Fruit fly (Drosophila melanogaster) whole organism, wandering third instar larva: Measurements from ENCODE around the gene gro.
A peak's percentile ranks its signal among the peaks of the same experiment; 100 is the strongest.

ENCODE experiments used
- Abd-B ChIP-seq: fragments of >200 bp; optimal IDR thresholded peaks from 2 replicates; lab custom pipeline; 2017; ENCODE audit warnings: missing biosample characterization, missing genetic modification characterization
- GATAd ChIP-seq: sonication (Bioruptor generic); optimal IDR thresholded peaks from 2 replicates; lab custom pipeline; 2016; ENCODE audit warnings: missing biosample characterization, missing genetic modification characterization
- Hnf4 ChIP-seq: fragments of 200-800 bp; sonication (Bioruptor generic); optimal IDR thresholded peaks from 2 replicates; lab custom pipeline; 2016; ENCODE audit warnings: missing biosample characterization, mild to moderate bottlenecking, missing genetic modification characterization
- Jra ChIP-seq: sonication (Bioruptor generic); optimal IDR thresholded peaks from 2 replicates; lab custom pipeline; 2016; ENCODE audit warnings: missing biosample characterization, missing genetic modification characterization
- Myc ChIP-seq: fragments of >200 bp; optimal IDR thresholded peaks from 2 replicates; lab custom pipeline; 2017
- N ChIP-seq: fragments of >200 bp; optimal IDR thresholded peaks from 2 replicates; lab custom pipeline; 2018; ENCODE audit warnings: missing biosample characterization, missing external identifiers, missing genetic modification characterization
- OdsH ChIP-seq: fragments of 200-800 bp; sonication (Bioruptor generic); optimal IDR thresholded peaks from 2 replicates; lab custom pipeline; 2016; ENCODE audit warnings: missing biosample characterization, mild to moderate bottlenecking, missing genetic modification characterization
- fru ChIP-seq: fragments of 200-800 bp; sonication (Bioruptor generic); optimal IDR thresholded peaks from 3 replicates; lab custom pipeline; 2016; ENCODE audit warnings: missing biosample characterization, mild to moderate bottlenecking, missing genetic modification characterization
- h ChIP-seq: fragments of 200-800 bp; sonication (Bioruptor generic); optimal IDR thresholded peaks from 3 replicates; lab custom pipeline; 2016; ENCODE audit warnings: missing biosample characterization, mild to moderate bottlenecking, missing genetic modification characterization
- lola ChIP-seq: fragments of >200 bp; optimal IDR thresholded peaks from 2 replicates; lab custom pipeline; 2017; ENCODE audit warnings: missing biosample characterization, missing genetic modification characterization
- rgr ChIP-seq: fragments of 200-800 bp; sonication (Bioruptor generic); optimal IDR thresholded peaks from 3 replicates; lab custom pipeline; 2016; ENCODE audit warnings: missing biosample characterization, mild to moderate bottlenecking, missing genetic modification characterization
- sage ChIP-seq: fragments of 200-800 bp; sonication (Bioruptor generic); optimal IDR thresholded peaks from 2 replicates; lab custom pipeline; 2016; ENCODE audit warnings: missing biosample characterization, mild to moderate bottlenecking, missing genetic modification characterization
- tai ChIP-seq: sonication (Bioruptor generic); optimal IDR thresholded peaks from 2 replicates; lab custom pipeline; 2016; ENCODE audit warnings: missing biosample characterization, missing genetic modification characterization
- usp ChIP-seq: fragments of >200 bp; optimal IDR thresholded peaks from 2 replicates; lab custom pipeline; 2017; ENCODE audit warnings: missing biosample characterization, missing genetic modification characterization

- TF ChIP-seq Hnf4 (GFP tag; lab: Kevin White, UChicago) (peak; percentile 58), OdsH (GFP tag; lab: Kevin White, UChicago) (peak; percentile 72), GATAd (GFP tag; lab: Kevin White, UChicago) (no peak), rgr (GFP tag; lab: Kevin White, UChicago) (peak; percentile 73), tai (GFP tag; lab: Kevin White, UChicago) (no peak), Jra (GFP tag; lab: Kevin White, UChicago) (peak; percentile 3), sage (peak; percentile 58), h (GFP tag; lab: Kevin White, UChicago) (peak; percentile 81), Abd-B (no peak), fru (GFP tag; lab: Kevin White, UChicago) (peak; percentile 79), usp (GFP tag; lab: Kevin White, UChicago) (no peak), N (GFP tag; lab: Kevin White, UChicago) (no peak), lola (GFP tag; lab: Kevin White, UChicago) (no peak), Myc (no peak)
Observed at dm6 chr3R:26072477-26072876, 30.9 kb downstream of the gro start.
